Fruit fly (Drosophila melanogaster) whole organism, embryonic: ENCODE data around the gene Syt1.

Experiments
- Atf6 ChIP-seq: fragments of 200-800 bp; sonication (Bioruptor generic); IDR thresholded peaks from 2 replicates; pipeline ENCODE4 v1.3.6; 2022; ENCODE audit warnings: missing biosample characterization, missing genetic modification characterization
- B-H1 ChIP-seq: fragments of 200-800 bp; sonication (Bioruptor generic); IDR thresholded peaks from 3 replicates; pipeline ENCODE4 v1.3.6; 2022; ENCODE audit warnings: missing biosample characterization, missing genetic modification characterization
- BtbVII ChIP-seq: fragments of 200-800 bp; sonication (Bioruptor generic); optimal IDR thresholded peaks from 3 replicates; lab custom pipeline; 2017; ENCODE audit warnings: missing biosample characterization, mild to moderate bottlenecking, missing genetic modification characterization
- CG11456 ChIP-seq: fragments of 200-800 bp; sonication (Bioruptor generic); IDR thresholded peaks from 3 replicates; pipeline ENCODE4 v1.3.6; 2022; ENCODE audit warnings: missing biosample characterization, missing genetic modification characterization
- CG12219 ChIP-seq: fragments of 200-800 bp; sonication (Bioruptor generic); optimal IDR thresholded peaks from 3 replicates; lab custom pipeline; 2018; ENCODE audit warnings: missing biosample characterization, mild to moderate bottlenecking, missing genetic modification characterization
- CG13296 ChIP-seq: fragments of 200-800 bp; sonication (Bioruptor generic); optimal IDR thresholded peaks from 3 replicates; lab custom pipeline; 2018; ENCODE audit warnings: missing biosample characterization, mild to moderate bottlenecking, missing genetic modification characterization
- CG14014 ChIP-seq: fragments of 200-800 bp; sonication (Bioruptor generic); IDR thresholded peaks from 2 replicates; pipeline ENCODE4 v1.3.6; 2022; ENCODE audit warnings: missing biosample characterization, missing genetic modification characterization
- CG30431 ChIP-seq: fragments of 200-800 bp; sonication (Bioruptor generic); optimal IDR thresholded peaks from 2 replicates; lab custom pipeline; 2017; ENCODE audit warnings: missing biosample characterization, missing genetic modification characterization
- CG3163 ChIP-seq: fragments of 200-800 bp; sonication (Bioruptor generic); optimal IDR thresholded peaks from 3 replicates; lab custom pipeline; 2016; ENCODE audit warnings: missing biosample characterization, missing genetic modification characterization
- CG32532 ChIP-seq: fragments of 200-800 bp; sonication (Bioruptor generic); IDR thresholded peaks from 2 replicates; pipeline ENCODE4 v1.3.6; 2022; ENCODE audit warnings: missing biosample characterization, missing genetic modification characterization
- CG32767 ChIP-seq: fragments of 200-800 bp; sonication (Bioruptor generic); IDR thresholded peaks from 2 replicates; pipeline ENCODE4 v1.3.6; 2022; ENCODE audit warnings: missing biosample characterization, missing genetic modification characterization
- CG4854 ChIP-seq: fragments of 200-800 bp; sonication (Bioruptor generic); optimal IDR thresholded peaks from 2 replicates; lab custom pipeline; 2016; ENCODE audit warnings: missing biosample characterization, missing genetic modification characterization, inconsistent platforms
- CG5245 ChIP-seq: fragments of 200-800 bp; sonication (Bioruptor generic); optimal IDR thresholded peaks from 3 replicates; lab custom pipeline; 2016; ENCODE audit warnings: missing biosample characterization, missing genetic modification characterization
- CG6272 ChIP-seq: fragments of 200-800 bp; sonication (Bioruptor generic); IDR thresholded peaks from 2 replicates; pipeline ENCODE4 v1.3.6; 2022; ENCODE audit warnings: missing biosample characterization, missing genetic modification characterization
- CG7271 ChIP-seq: fragments of 200-800 bp; sonication (Bioruptor generic); optimal IDR thresholded peaks from 2 replicates; lab custom pipeline; 2018; ENCODE audit warnings: missing biosample characterization, mild to moderate bottlenecking, missing genetic modification characterization, moderate library complexity
- CG7839 ChIP-seq: fragments of 200-800 bp; sonication (Bioruptor generic); optimal IDR thresholded peaks from 3 replicates; lab custom pipeline; 2018; ENCODE audit warnings: missing biosample characterization, mild to moderate bottlenecking, missing genetic modification characterization, moderate library complexity
- CTCF ChIP-seq: fragments of 200-800 bp; sonication (Bioruptor generic); optimal IDR thresholded peaks from 2 replicates; lab custom pipeline; 2017; ENCODE audit warnings: missing biosample characterization, mild to moderate bottlenecking, missing genetic modification characterization, moderate library complexity
- CkIIα-i1 ChIP-seq: fragments of 200-800 bp; sonication (Bioruptor generic); IDR thresholded peaks from 2 replicates; pipeline ENCODE4 v1.3.6; 2022; ENCODE audit warnings: missing biosample characterization, missing genetic modification characterization
- CoRest ChIP-seq: fragments of 200-800 bp; sonication (Bioruptor generic); optimal IDR thresholded peaks from 3 replicates; lab custom pipeline; 2018; ENCODE audit warnings: missing biosample characterization, mild to moderate bottlenecking, missing genetic modification characterization, moderate library complexity
- Dad ChIP-seq: fragments of 200-800 bp; sonication (Bioruptor generic); optimal IDR thresholded peaks from 3 replicates; lab custom pipeline; 2016; ENCODE audit warnings: missing biosample characterization, missing genetic modification characterization
- Elba2 ChIP-seq: fragments of 200-800 bp; sonication (Bioruptor generic); optimal IDR thresholded peaks from 3 replicates; lab custom pipeline; 2016; ENCODE audit warnings: missing biosample characterization, missing genetic modification characterization
- Fer2 ChIP-seq: fragments of 200-800 bp; sonication (Bioruptor generic); optimal IDR thresholded peaks from 2 replicates; lab custom pipeline; 2018; ENCODE audit warnings: missing biosample characterization, mild to moderate bottlenecking, missing genetic modification characterization, moderate library complexity
- Fer3 ChIP-seq: fragments of 200-800 bp; sonication (Bioruptor generic); optimal IDR thresholded peaks from 2 replicates; lab custom pipeline; 2018; ENCODE audit warnings: missing biosample characterization, mild to moderate bottlenecking, missing genetic modification characterization, moderate library complexity
- H2.0 ChIP-seq: fragments of 200-800 bp; sonication (Bioruptor generic); IDR thresholded peaks from 2 replicates; pipeline ENCODE4 v1.3.6; 2022; ENCODE audit warnings: missing biosample characterization, missing genetic modification characterization
- Mad ChIP-seq: fragments of 200-800 bp; sonication (Bioruptor generic); optimal IDR thresholded peaks from 2 replicates; lab custom pipeline; 2016; ENCODE audit warnings: missing biosample characterization, missing genetic modification characterization
- Rfx ChIP-seq: fragments of 200-800 bp; sonication (Bioruptor generic); IDR thresholded peaks from 2 replicates; pipeline ENCODE4 v1.3.6; 2022; ENCODE audit warnings: missing biosample characterization, missing genetic modification characterization
- Trl ChIP-seq, 3 experiments: fragments of >200 bp in 2 of 3; fragments of 200-800 bp in 1 of 3; sonication (Bioruptor generic) in 1 of 3; optimal IDR thresholded peaks; 2 replicates in 1 of 3; 3 replicates in 2 of 3; lab custom pipeline; 2016 to 2017; ENCODE audit warnings: missing biosample characterization in 1 of 3, missing genetic modification characterization in 1 of 3
- Xbp1 ChIP-seq: fragments of 200-800 bp; sonication (Bioruptor generic); optimal IDR thresholded peaks from 3 replicates; lab custom pipeline; 2016; ENCODE audit warnings: missing biosample characterization, mild to moderate bottlenecking, missing genetic modification characterization
- az2 ChIP-seq: fragments of 200-800 bp; sonication (Bioruptor generic); optimal IDR thresholded peaks from 3 replicates; lab custom pipeline; 2016; ENCODE audit warnings: missing biosample characterization, missing genetic modification characterization
- bbx ChIP-seq: fragments of 200-800 bp; sonication (Bioruptor generic); IDR thresholded peaks from 2 replicates; pipeline ENCODE4 v1.3.6; 2022; ENCODE audit warnings: missing biosample characterization, missing genetic modification characterization; ENCODE audit not compliant: partially characterized antibody
- cad ChIP-seq: fragments of >200 bp; optimal IDR thresholded peaks from 2 replicates; lab custom pipeline; 2017; ENCODE audit warnings: missing biosample characterization, missing genetic modification characterization
- cato ChIP-seq: fragments of 200-800 bp; sonication (Bioruptor generic); optimal IDR thresholded peaks from 2 replicates; lab custom pipeline; 2016; ENCODE audit warnings: missing biosample characterization, missing genetic modification characterization, borderline replicate concordance
- crol ChIP-seq: fragments of 200-800 bp; sonication (Bioruptor generic); IDR thresholded peaks from 2 replicates; pipeline ENCODE4 v1.3.6; 2022; ENCODE audit warnings: missing biosample characterization, missing genetic modification characterization
- eve ChIP-seq, 2 experiments: fragments of >200 bp; optimal IDR thresholded peaks; 2 replicates each; lab custom pipeline; 2017; ENCODE audit warnings: missing biosample characterization in 2 of 2, missing genetic modification characterization in 2 of 2
- ewg ChIP-seq: fragments of 200-800 bp; sonication (Bioruptor generic); optimal IDR thresholded peaks from 3 replicates; lab custom pipeline; 2017; ENCODE audit warnings: mild to moderate bottlenecking, missing biosample characterization, missing genetic modification reagents, missing genetic modification characterization
- fd96Cb ChIP-seq: fragments of 200-800 bp; sonication (Bioruptor generic); optimal IDR thresholded peaks from 2 replicates; lab custom pipeline; 2018; ENCODE audit warnings: missing biosample characterization, mild to moderate bottlenecking, missing genetic modification characterization, moderate library complexity
- gem ChIP-seq: fragments of 200-800 bp; sonication (Bioruptor generic); optimal IDR thresholded peaks from 2 replicates; lab custom pipeline; 2019; ENCODE audit warnings: missing biosample characterization, mild to moderate bottlenecking, missing genetic modification characterization, moderate library complexity
- gsb ChIP-seq: fragments of 200-800 bp; sonication (Bioruptor generic); IDR thresholded peaks from 2 replicates; pipeline ENCODE4 v1.3.6; 2022; ENCODE audit warnings: missing biosample characterization, missing genetic modification characterization
- hth ChIP-seq: fragments of >200 bp; optimal IDR thresholded peaks from 2 replicates; lab custom pipeline; 2017; ENCODE audit warnings: inconsistent platforms
- inv ChIP-seq: fragments of 200-800 bp; sonication (Bioruptor generic); IDR thresholded peaks from 2 replicates; pipeline ENCODE4 v1.3.6; 2022; ENCODE audit warnings: missing biosample characterization, missing genetic modification characterization; ENCODE audit not compliant: partially characterized antibody
- jumu ChIP-seq: fragments of 200-800 bp; sonication (Bioruptor generic); optimal IDR thresholded peaks from 3 replicates; lab custom pipeline; 2016; ENCODE audit warnings: missing biosample characterization, missing genetic modification characterization
- luna ChIP-seq: fragments of 200-800 bp; sonication (Bioruptor generic); optimal IDR thresholded peaks from 2 replicates; lab custom pipeline; 2016; ENCODE audit warnings: missing biosample characterization, missing genetic modification characterization
- org-1 ChIP-seq: fragments of 200-800 bp; sonication (Bioruptor generic); optimal IDR thresholded peaks from 2 replicates; lab custom pipeline; 2017; ENCODE audit warnings: missing biosample characterization, missing genetic modification characterization
- pfk ChIP-seq: fragments of 200-800 bp; sonication (Bioruptor generic); optimal IDR thresholded peaks from 2 replicates; lab custom pipeline; 2018; ENCODE audit warnings: missing biosample characterization, mild to moderate bottlenecking, missing genetic modification characterization, moderate library complexity
- pita ChIP-seq: fragments of 200-800 bp; sonication (Bioruptor generic); optimal IDR thresholded peaks from 2 replicates; lab custom pipeline; 2017; ENCODE audit warnings: missing biosample characterization, mild to moderate bottlenecking, missing genetic modification characterization
- prd ChIP-seq, 3 experiments: fragments of >200 bp in 2 of 3; fragments of 200-800 bp in 1 of 3; sonication (Bioruptor generic) in 1 of 3; optimal IDR thresholded peaks in 2 of 3; IDR thresholded peaks in 1 of 3; 2 replicates in 2 of 3; 3 replicates in 1 of 3; pipeline versions ENCODE4 v1.3.6 to Lab custom; 2017 to 2022; ENCODE audit warnings: missing biosample characterization in 1 of 3, missing genetic modification characterization in 1 of 3
- pros ChIP-seq: fragments of 200-800 bp; sonication (Bioruptor generic); optimal IDR thresholded peaks from 3 replicates; lab custom pipeline; 2019; ENCODE audit warnings: missing biosample characterization, mild to moderate bottlenecking, missing genetic modification characterization, moderate library complexity
- sens-2 ChIP-seq: fragments of 200-800 bp; sonication (Bioruptor generic); IDR thresholded peaks from 2 replicates; pipeline ENCODE4 v1.3.6; 2022; ENCODE audit warnings: missing biosample characterization, missing genetic modification characterization
- slou ChIP-seq: fragments of 200-800 bp; sonication (Bioruptor generic); optimal IDR thresholded peaks from 3 replicates; lab custom pipeline; 2016; ENCODE audit warnings: missing biosample characterization, missing genetic modification characterization
- ssp ChIP-seq: fragments of 200-800 bp; sonication (Bioruptor generic); IDR thresholded peaks from 2 replicates; pipeline ENCODE4 v1.3.6; 2022; ENCODE audit warnings: missing biosample characterization, missing genetic modification characterization
- sug ChIP-seq: fragments of 200-800 bp; optimal IDR thresholded peaks from 2 replicates; lab custom pipeline; 2019; ENCODE audit warnings: missing biosample characterization, mild to moderate bottlenecking, missing genetic modification characterization, moderate library complexity

Syt1 gene

dm6 chr2L:2759654-2760053 lies 40.1 kb downstream of the Syt1 start, which contains the start of the genes HemK2, Snapin and Tnpo-SR (continued):
- TF ChIP-seq sens-2 (peak; percentile 81), Dad (GFP tag; lab: Kevin White, UChicago) (peak; percentile 82), CG30431 (peak; percentile 81), H2.0 (GFP tag; lab: Robert Waterston, UW) (peak; percentile 93), CG7839 (tag; lab: Kevin White, UChicago) (peak; percentile 92), fd96Cb (peak; percentile 84), Fer3 (tag; lab: Kevin White, UChicago) (peak; percentile 93), BtbVII (GFP tag; lab: Kevin White, UChicago) (peak; percentile 85), CTCF (peak; percentile 25), CG3163 (GFP tag; lab: Kevin White, UChicago) (peak; percentile 59), CG4854 (GFP tag; lab: Kevin White, UChicago) (peak; percentile 89), pfk (GFP tag; lab: Kevin White, UChicago) (peak; percentile 28), CG12219 (peak; percentile 68), CoRest (tag; lab: Kevin White, UChicago) (peak; percentile 94), CG14014 (peak; percentile 91), pros (peak; percentile 20), Xbp1 (GFP tag; lab: Kevin White, UChicago) (peak; percentile 94), prd (optimal IDR thresholded peaks at IDR 0.05; lab: Kevin White, UChicago) (no peak), prd (GFP tag; IDR thresholded peaks at IDR 0.05; lab: Robert Waterston, UW) (peak; percentile 97), cato (peak; percentile 61), eve (GFP tag; optimal IDR thresholded peaks at IDR 0.05; lab: Kevin White, UChicago) (no peak), Fer2 (peak; percentile 91), org-1 (GFP tag; lab: Kevin White, UChicago) (peak; percentile 55), pita (no peak), jumu (peak; percentile 85), CG13296 (GFP tag; lab: Kevin White, UChicago) (peak; percentile 89), CG11456 (GFP tag; lab: Robert Waterston, UW) (peak; percentile 95), CkIIα-i1 (GFP tag; lab: Robert Waterston, UW) (no peak), gsb (peak; percentile 88), ssp (peak; percentile 86), ewg (peak; percentile 80), hth (lab: Kevin White, UChicago) (no peak), crol (GFP tag; lab: Robert Waterston, UW) (peak; percentile 36; the same call in 1 of the 2 replicates), luna (GFP tag; lab: Kevin White, UChicago) (peak; percentile 54), Atf6 (peak; percentile 88), bbx (peak; percentile 88), CG32532 (peak; percentile 93), az2 (peak; percentile 88), inv (GFP tag; lab: Robert Waterston, UW) (peak; percentile 96), Elba2 (GFP tag; lab: Kevin White, UChicago) (peak; percentile 77), CG5245 (GFP tag; lab: Kevin White, UChicago) (peak; percentile 83), Trl (optimal IDR thresholded peaks at IDR 0.05; lab: Kevin White, UChicago) (no peak), Trl (GFP tag; optimal IDR thresholded peaks at IDR 0.05; lab: Kevin White, UChicago) (peak; percentile 81), CG7271 (peak; percentile 73), gem (peak; percentile 95), Mad (peak; percentile 67), sug (tag; lab: Kevin White, UChicago) (peak; percentile 93), slou (peak; percentile 85), CG6272 (peak; percentile 94), Rfx (GFP tag; lab: Robert Waterston, UW) (peak; percentile 97), cad (GFP tag; lab: Kevin White, UChicago) (no peak), CG32767 (peak; percentile 83; the same call in 1 of the 2 replicates), B-H1 (GFP tag; lab: Robert Waterston, UW) (peak; percentile 90)
